Worm (Caenorhabditis elegans): Measurements from ENCODE around the gene R04E5.8.

DNA sequence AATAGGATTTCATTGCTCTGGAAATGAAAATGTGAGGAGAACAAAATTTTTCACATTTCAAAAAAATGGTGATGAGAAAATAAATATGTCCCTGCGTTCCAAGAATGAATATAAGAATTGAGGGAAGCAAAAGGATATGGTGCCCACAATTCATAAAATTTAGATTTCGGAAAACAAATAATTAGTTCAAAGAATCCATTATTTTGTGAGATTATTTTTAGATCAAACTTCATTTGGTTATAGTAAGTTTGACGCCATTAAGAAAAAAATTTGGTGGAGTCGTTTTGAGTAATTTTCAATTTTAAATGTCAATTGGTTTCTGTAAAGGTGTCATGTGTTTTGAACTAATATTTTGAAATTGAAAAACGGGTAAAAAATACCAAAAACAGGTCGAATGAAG lies 5.6 kb downstream of the R04E5.8 start:
- TF ChIP-seq mdl-1 (tag; optimal IDR thresholded peaks at IDR 0.05) (no peak), unc-62 (GFP tag; optimal IDR thresholded peaks at IDR 0.05) (no peak), nhr-11 (tag; optimal IDR thresholded peaks at IDR 0.05) (no peak), ceh-88 (GFP tag; IDR thresholded peaks at IDR 0.05) (no peak), unc-86 (tag; optimal IDR thresholded peaks at IDR 0.05) (no peak), pqm-1 (tag; optimal IDR thresholded peaks at IDR 0.05) (no peak)
